Fruit fly (Drosophila melanogaster): ENCODE measurements around the gene scpr-B.

Gene scpr-B

DNA sequence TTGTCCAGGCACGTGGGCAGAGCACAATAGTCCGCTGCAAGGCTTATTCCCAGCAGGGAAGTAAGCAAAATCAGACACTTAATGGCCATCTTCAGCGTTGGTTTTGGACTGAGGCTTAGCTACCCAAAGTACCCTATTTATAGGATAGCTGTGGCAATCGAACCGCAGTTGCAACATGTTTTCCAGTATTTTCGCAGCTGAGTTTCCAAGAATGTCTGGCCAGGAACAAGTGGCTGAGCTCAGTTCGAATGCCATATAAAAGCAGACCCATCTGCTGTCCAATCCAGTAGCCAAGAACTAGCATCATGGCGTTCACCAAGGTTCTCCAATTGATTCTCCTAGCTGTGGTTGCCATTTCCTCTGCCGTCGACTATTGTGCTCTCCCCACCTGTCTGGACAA is at the start of gene scpr-B, which contains the start of gene scpr-A:
scpr-B (minus strand) TSS at position 101 of the 400 bp plus-strand sequence.
scpr-A (plus strand) TSS at position 293 of the 400 bp plus-strand sequence.
- no peak for TF ChIP-seq CG8478 (optimal IDR thresholded peaks at IDR 0.05)
- no peak for TF ChIP-seq CTCF (optimal IDR thresholded peaks at IDR 0.05)

- TF ChIP-seq CG8478 (optimal IDR thresholded peaks at IDR 0.05) (no peak), CTCF (optimal IDR thresholded peaks at IDR 0.05) (peak; percentile 48 to 61)
These were observed 46.2 kb upstream of the scpr-B start for dm6 chr3R:11286948-11287347.

DNA sequence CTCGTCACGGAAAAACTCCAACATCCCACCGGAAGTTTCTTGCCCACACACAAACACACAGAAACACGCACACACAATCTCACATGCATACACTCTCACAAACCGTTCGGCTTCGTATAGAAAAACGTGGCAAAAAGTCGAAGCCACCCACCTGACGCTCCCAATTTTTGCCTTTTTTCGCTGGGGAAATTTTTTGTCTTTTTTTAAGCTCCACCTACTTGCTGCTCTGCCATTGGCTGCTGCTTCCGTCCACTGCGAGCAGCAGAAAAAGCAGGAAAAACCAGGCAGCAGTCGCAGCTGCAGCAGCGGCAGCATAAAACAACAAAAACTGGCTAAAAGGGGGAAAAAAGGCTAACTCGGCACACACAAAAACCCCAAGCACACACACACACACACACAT is 41.1 kb upstream of the scpr-B start:
- no peak for TF ChIP-seq CG8478 (optimal IDR thresholded peaks at IDR 0.05)
- TF ChIP-seq CTCF (optimal IDR thresholded peaks at IDR 0.05) = no peak

- no peak for TF ChIP-seq CTCF (optimal IDR thresholded peaks at IDR 0.05)
- TF ChIP-seq CG8478 (optimal IDR thresholded peaks at IDR 0.05) = no peak
These were observed 31.9 kb upstream of the scpr-B start for dm6 chr3R:11272667-11273066.

dm6 chr3R:11270574-11270973 is 29.8 kb upstream of the scpr-B start:
- no peak for TF ChIP-seq CG8478 (optimal IDR thresholded peaks at IDR 0.05)
- TF ChIP-seq CTCF (optimal IDR thresholded peaks at IDR 0.05) = no peak

dm6 chr3R:11269013-11269412 is 28.2 kb upstream of the scpr-B start:
- no peak for TF ChIP-seq CG8478 (optimal IDR thresholded peaks at IDR 0.05)
- peak; percentile 89 to 96 for TF ChIP-seq CTCF (optimal IDR thresholded peaks at IDR 0.05)

DNA sequence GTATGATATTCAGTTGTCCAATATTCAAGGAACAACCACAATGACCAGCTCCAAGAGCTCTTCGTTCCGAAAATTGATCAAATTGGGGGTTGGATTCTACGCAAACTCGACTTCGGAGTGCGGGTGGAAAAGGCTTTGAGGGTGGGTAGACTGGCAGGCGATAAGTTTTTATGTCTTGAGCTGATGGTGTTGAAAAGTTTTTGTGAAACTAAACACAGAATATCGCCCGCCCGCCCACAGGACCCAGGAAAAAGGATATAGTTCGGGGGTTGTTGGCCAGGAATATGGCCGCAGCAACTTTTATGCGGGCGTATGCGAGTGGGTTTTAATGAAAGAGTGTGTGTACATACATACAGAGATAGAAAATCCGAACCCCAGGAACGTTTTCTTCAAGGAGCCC is 22.8 kb upstream of the scpr-B start:
- TF ChIP-seq CG8478 (optimal IDR thresholded peaks at IDR 0.05) (no peak), CTCF (optimal IDR thresholded peaks at IDR 0.05) (no peak)

DNA sequence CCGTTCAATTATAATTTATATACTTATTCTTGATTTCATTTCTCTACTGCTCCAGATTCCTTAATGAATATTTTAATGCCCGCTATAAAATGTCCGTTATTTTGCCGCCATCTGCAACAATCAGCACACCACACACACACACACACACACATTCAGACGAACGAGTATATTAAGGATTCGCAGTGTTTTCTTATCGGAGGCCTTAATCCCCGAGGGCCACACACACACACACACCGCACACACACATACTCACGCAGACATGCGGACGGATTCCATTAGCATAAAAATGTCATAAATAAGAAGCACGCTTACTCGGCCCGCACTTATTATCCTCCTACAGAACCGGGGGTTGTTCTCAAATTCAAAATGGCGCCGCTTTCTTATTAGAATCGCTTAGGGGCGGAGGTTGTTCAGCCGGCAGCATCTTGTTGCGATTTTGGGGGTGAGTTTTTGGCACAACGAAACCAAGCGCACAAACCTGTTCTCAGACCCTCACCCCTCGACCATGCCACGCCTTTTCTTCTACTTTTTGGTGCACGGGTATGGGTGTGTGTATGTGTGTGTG is 20.3 kb upstream of the scpr-B start:
- TF ChIP-seq CTCF (optimal IDR thresholded peaks at IDR 0.05) = no peak
- TF ChIP-seq CG8478 (optimal IDR thresholded peaks at IDR 0.05) = no peak

dm6 chr3R:11257537-11257936 is 16.7 kb upstream of the scpr-B start:
- TF ChIP-seq CTCF (optimal IDR thresholded peaks at IDR 0.05) (no peak), CG8478 (optimal IDR thresholded peaks at IDR 0.05) (no peak)

- no peak for TF ChIP-seq CG8478 (optimal IDR thresholded peaks at IDR 0.05)
- no peak for TF ChIP-seq CTCF (optimal IDR thresholded peaks at IDR 0.05)
These were observed 13.7 kb upstream of the scpr-B start for dm6 chr3R:11254382-11254953.

- no peak for TF ChIP-seq CTCF (optimal IDR thresholded peaks at IDR 0.05)
- no peak for TF ChIP-seq CG8478 (optimal IDR thresholded peaks at IDR 0.05)
These were observed 13.0 kb upstream of the scpr-B start for dm6 chr3R:11253768-11254167.

dm6 chr3R:11246865-11247264 is 6.1 kb upstream of the scpr-B start:
- no peak for TF ChIP-seq CTCF (optimal IDR thresholded peaks at IDR 0.05)
- no peak for TF ChIP-seq CG8478 (optimal IDR thresholded peaks at IDR 0.05)

- TF ChIP-seq CTCF (optimal IDR thresholded peaks at IDR 0.05) (no peak), CG8478 (optimal IDR thresholded peaks at IDR 0.05) (no peak)
These were observed 5.0 kb upstream of the scpr-B start for dm6 chr3R:11245803-11246202.

dm6 chr3R:11243951-11244660 is 3.3 kb upstream of the scpr-B start, which contains the start of the genes CG17734 and CG5214:
TSS of gene CG17734 (minus strand) at chr3R:11243999.
TSS of gene CG5214 (plus strand) at chr3R:11244302.
- TF ChIP-seq CG8478 (optimal IDR thresholded peaks at IDR 0.05) (no peak), CTCF (optimal IDR thresholded peaks at IDR 0.05) (peak; percentile 77 to 82)

dm6 chr3R:11243057-11243740 is 2.4 kb upstream of the scpr-B start:
- TF ChIP-seq CTCF (optimal IDR thresholded peaks at IDR 0.05) (no peak), CG8478 (optimal IDR thresholded peaks at IDR 0.05) (no peak)
